Worm (Caenorhabditis elegans) whole organism, L2 larva: ENCODE data around the gene lido-11.
A peak's percentile ranks its signal among the peaks of the same experiment; 100 is the strongest.

Experiments
- F13H6.1 ChIP-seq: sonication (generic microtip); optimal IDR thresholded peaks from 2 replicates; lab custom pipeline; 2016; ENCODE audit warnings: missing genetic modification characterization, missing compliant biosample characterization
- nhr-21 ChIP-seq: fragments of 150-350 bp; optimal IDR thresholded peaks from 2 replicates; lab custom pipeline; 2014; ENCODE audit warnings: missing biosample characterization, missing genetic modification characterization
- unc-55 ChIP-seq: fragments of 150-350 bp; sonication (generic microtip); optimal IDR thresholded peaks from 3 replicates; lab custom pipeline; 2014; ENCODE audit warnings: missing biosample characterization, missing genetic modification reagents, missing genetic modification characterization

The lido-11 gene

ce11 chrII:3054622-3055021, 50.9 kb downstream of the lido-11 start:
- TF ChIP-seq nhr-21: no peak
- peak; percentile 19 for TF ChIP-seq F13H6.1 (tag; lab: Kevin White, UChicago)
- TF ChIP-seq unc-55 (GFP tag; lab: Kevin White, UChicago): peak; percentile 36
